Fruit fly (Drosophila melanogaster) whole organism, embryonic: ENCODE results near the gene TbCMF46.
A peak's percentile ranks its signal among the peaks of the same experiment; 100 is the strongest.

Experiments used
- ATbp ChIP-seq: fragments of 200-800 bp; sonication (Bioruptor generic); optimal IDR thresholded peaks from 2 replicates; lab custom pipeline; 2017; ENCODE audit warnings: missing biosample characterization, mild to moderate bottlenecking, missing genetic modification characterization, missing genetic modification reagents
- Awh ChIP-seq: fragments of 200-800 bp; sonication (Bioruptor generic); IDR thresholded peaks from 2 replicates; pipeline ENCODE4, ENCODE4 v1.3.6; 2022; ENCODE audit warnings: missing biosample characterization, missing genetic modification characterization
- CG10147 ChIP-seq: fragments of 200-800 bp; sonication (Bioruptor generic); optimal IDR thresholded peaks from 2 replicates; lab custom pipeline; 2019; ENCODE audit warnings: missing biosample characterization, mild to moderate bottlenecking, missing genetic modification characterization, moderate library complexity
- CG10543 ChIP-seq: fragments of 200-800 bp; sonication (Bioruptor generic); optimal IDR thresholded peaks from 3 replicates; lab custom pipeline; 2017; ENCODE audit warnings: missing biosample characterization, mild to moderate bottlenecking, missing genetic modification characterization, moderate library complexity
- CG10959 ChIP-seq: fragments of 200-800 bp; sonication (Bioruptor generic); IDR thresholded peaks from 2 replicates; pipeline ENCODE4 v1.3.6; 2022; ENCODE audit warnings: missing biosample characterization, missing genetic modification characterization
- CG11398 ChIP-seq: fragments of 200-800 bp; sonication (Bioruptor generic); optimal IDR thresholded peaks from 2 replicates; lab custom pipeline; 2016; ENCODE audit warnings: missing biosample characterization, missing genetic modification characterization
- CG12104 ChIP-seq: fragments of 200-800 bp; sonication (Bioruptor generic); optimal IDR thresholded peaks from 3 replicates; lab custom pipeline; 2016; ENCODE audit warnings: missing biosample characterization, missing genetic modification characterization
- CG12219 ChIP-seq: fragments of 200-800 bp; sonication (Bioruptor generic); optimal IDR thresholded peaks from 3 replicates; lab custom pipeline; 2018; ENCODE audit warnings: missing biosample characterization, mild to moderate bottlenecking, missing genetic modification characterization
- CG12942 ChIP-seq: fragments of 200-800 bp; sonication (Bioruptor generic); optimal IDR thresholded peaks from 3 replicates; lab custom pipeline; 2016; ENCODE audit warnings: missing biosample characterization, missing genetic modification characterization
- CG13287 ChIP-seq: fragments of 200-800 bp; sonication (Bioruptor generic); IDR thresholded peaks from 2 replicates; pipeline ENCODE4 v1.3.6; 2022; ENCODE audit warnings: missing biosample characterization, missing genetic modification characterization; ENCODE audit not compliant: partially characterized antibody
- CG13775 ChIP-seq: fragments of 200-800 bp; sonication (Bioruptor generic); optimal IDR thresholded peaks from 3 replicates; lab custom pipeline; 2017; ENCODE audit warnings: missing biosample characterization, mild to moderate bottlenecking, missing genetic modification characterization
- CG13894 ChIP-seq: fragments of 200-800 bp; sonication (Bioruptor generic); optimal IDR thresholded peaks from 3 replicates; lab custom pipeline; 2018; ENCODE audit warnings: missing biosample characterization, mild to moderate bottlenecking, missing genetic modification characterization, moderate library complexity
- CG15073 ChIP-seq: fragments of 200-800 bp; sonication (Bioruptor generic); optimal IDR thresholded peaks from 2 replicates; lab custom pipeline; 2016; ENCODE audit warnings: missing biosample characterization, missing genetic modification characterization
- CG17568 ChIP-seq: fragments of 200-800 bp; sonication (Bioruptor generic); optimal IDR thresholded peaks from 2 replicates; lab custom pipeline; 2018; ENCODE audit warnings: missing biosample characterization, mild to moderate bottlenecking, missing genetic modification characterization, moderate library complexity
- CG17612 ChIP-seq: fragments of 200-800 bp; sonication (Bioruptor generic); IDR thresholded peaks from 2 replicates; pipeline ENCODE4 v1.3.6; 2022; ENCODE audit warnings: missing biosample characterization, missing genetic modification characterization
- CG17829 ChIP-seq: fragments of 200-800 bp; optimal IDR thresholded peaks from 2 replicates; lab custom pipeline; 2019; ENCODE audit warnings: missing biosample characterization, mild to moderate bottlenecking, missing genetic modification characterization, moderate library complexity
- CG18599 ChIP-seq: fragments of 200-800 bp; sonication (Bioruptor generic); optimal IDR thresholded peaks from 3 replicates; lab custom pipeline; 2017; ENCODE audit warnings: missing biosample characterization, missing genetic modification characterization, mild to moderate bottlenecking, moderate library complexity, missing genetic modification reagents
- CG30431 ChIP-seq: fragments of 200-800 bp; sonication (Bioruptor generic); optimal IDR thresholded peaks from 2 replicates; lab custom pipeline; 2017; ENCODE audit warnings: missing biosample characterization, missing genetic modification characterization
- CG31441 ChIP-seq: fragments of 200-800 bp; sonication (Bioruptor generic); IDR thresholded peaks from 2 replicates; pipeline ENCODE4 v1.3.6; 2022; ENCODE audit warnings: missing biosample characterization, missing genetic modification characterization
- CG4282 ChIP-seq: fragments of 200-800 bp; sonication (Bioruptor generic); optimal IDR thresholded peaks from 2 replicates; lab custom pipeline; 2016; ENCODE audit warnings: missing biosample characterization, missing genetic modification characterization
- CG4424 ChIP-seq: fragments of 200-800 bp; sonication (Bioruptor generic); optimal IDR thresholded peaks from 3 replicates; lab custom pipeline; 2016; ENCODE audit warnings: missing biosample characterization, missing genetic modification characterization
- CG4854 ChIP-seq: fragments of 200-800 bp; sonication (Bioruptor generic); optimal IDR thresholded peaks from 2 replicates; lab custom pipeline; 2016; ENCODE audit warnings: missing biosample characterization, missing genetic modification characterization, inconsistent platforms
- CG6254 ChIP-seq: fragments of 200-800 bp; sonication (Bioruptor generic); optimal IDR thresholded peaks from 3 replicates; lab custom pipeline; 2017; ENCODE audit warnings: mild to moderate bottlenecking, missing biosample characterization, missing genetic modification reagents, missing genetic modification characterization
- CG6272 ChIP-seq: fragments of 200-800 bp; sonication (Bioruptor generic); IDR thresholded peaks from 2 replicates; pipeline ENCODE4 v1.3.6; 2022; ENCODE audit warnings: missing biosample characterization, missing genetic modification characterization
- CG6654 ChIP-seq: fragments of 200-800 bp; sonication (Bioruptor generic); optimal IDR thresholded peaks from 2 replicates; lab custom pipeline; 2017; ENCODE audit warnings: missing biosample characterization, mild to moderate bottlenecking, missing genetic modification characterization
- CG6683 ChIP-seq: fragments of 200-800 bp; sonication (Bioruptor generic); optimal IDR thresholded peaks from 2 replicates; lab custom pipeline; 2017; ENCODE audit warnings: missing biosample characterization, mild to moderate bottlenecking, missing genetic modification characterization, missing genetic modification reagents
- CG8281 ChIP-seq: fragments of 200-800 bp; sonication (Bioruptor generic); optimal IDR thresholded peaks from 2 replicates; lab custom pipeline; 2018; ENCODE audit warnings: missing biosample characterization, mild to moderate bottlenecking, missing genetic modification characterization, moderate library complexity
- D ChIP-seq, 2 experiments: fragments of 200-800 bp in 1 of 2; fragments of >200 bp in 1 of 2; sonication (Bioruptor generic) in 1 of 2; optimal IDR thresholded peaks; 2 replicates in 1 of 2; 3 replicates in 1 of 2; lab custom pipeline; 2017; ENCODE audit warnings: mild to moderate bottlenecking in 1 of 2, missing biosample characterization in 1 of 2, missing genetic modification characterization in 1 of 2, missing genetic modification reagents in 1 of 2
- E2f2 ChIP-seq: fragments of 200-800 bp; sonication (Bioruptor generic); IDR thresholded peaks from 2 replicates; pipeline ENCODE4 v1.3.6; 2022; ENCODE audit warnings: missing biosample characterization, missing genetic modification characterization
- GATAe ChIP-seq: fragments of 200-800 bp; sonication (Bioruptor generic); conservative IDR thresholded peaks from 2 replicates; pipeline ENCODE4 v1.3.6; 2022; ENCODE audit warnings: missing biosample characterization, missing genetic modification characterization
- Hey ChIP-seq: fragments of 200-800 bp; sonication (Bioruptor generic); optimal IDR thresholded peaks from 3 replicates; lab custom pipeline; 2018; ENCODE audit warnings: missing biosample characterization, mild to moderate bottlenecking, missing genetic modification characterization
- Hr78 ChIP-seq, 2 experiments: fragments of 200-800 bp in 1 of 2; fragments of >200 bp in 1 of 2; sonication (Bioruptor generic) in 1 of 2; optimal IDR thresholded peaks; 2 replicates each; lab custom pipeline; 2017 to 2019; ENCODE audit warnings: missing biosample characterization in 2 of 2, missing genetic modification characterization in 2 of 2, mild to moderate bottlenecking in 1 of 2, moderate library complexity in 1 of 2
- Myb ChIP-seq: fragments of 200-800 bp; sonication (Bioruptor generic); optimal IDR thresholded peaks from 2 replicates; lab custom pipeline; 2016; ENCODE audit warnings: missing biosample characterization, missing genetic modification characterization
- Rx ChIP-seq: fragments of 200-800 bp; sonication (Bioruptor generic); IDR thresholded peaks from 2 replicates; pipeline ENCODE4 v1.3.6; 2022; ENCODE audit warnings: missing biosample characterization, missing genetic modification characterization
- Six4 ChIP-seq: fragments of 200-800 bp; sonication (Bioruptor generic); optimal IDR thresholded peaks from 2 replicates; lab custom pipeline; 2016; ENCODE audit warnings: missing biosample characterization, missing genetic modification characterization
- chn ChIP-seq: fragments of 200-800 bp; sonication (Bioruptor generic); optimal IDR thresholded peaks from 2 replicates; lab custom pipeline; 2016; ENCODE audit warnings: missing biosample characterization, missing genetic modification characterization
- corto ChIP-seq: fragments of 200-800 bp; sonication (Bioruptor generic); optimal IDR thresholded peaks from 2 replicates; lab custom pipeline; 2016; ENCODE audit warnings: missing biosample characterization, mild to moderate bottlenecking, missing genetic modification characterization, moderate library complexity
- dati ChIP-seq: fragments of 200-800 bp; sonication (Bioruptor generic); IDR thresholded peaks from 2 replicates; pipeline ENCODE4 v1.3.6; 2022; ENCODE audit warnings: missing biosample characterization, missing genetic modification characterization
- ftz-f1 ChIP-seq: fragments of 200-800 bp; sonication (Bioruptor generic); optimal IDR thresholded peaks from 2 replicates; lab custom pipeline; 2016; ENCODE audit warnings: missing biosample characterization, missing genetic modification characterization
- gsb ChIP-seq: fragments of 200-800 bp; sonication (Bioruptor generic); IDR thresholded peaks from 2 replicates; pipeline ENCODE4 v1.3.6; 2022; ENCODE audit warnings: missing biosample characterization, missing genetic modification characterization
- gsb-n ChIP-seq: fragments of 200-800 bp; sonication (Bioruptor generic); optimal IDR thresholded peaks from 3 replicates; lab custom pipeline; 2018; ENCODE audit warnings: missing biosample characterization, mild to moderate bottlenecking, missing genetic modification characterization
- knrl ChIP-seq: fragments of 200-800 bp; sonication (Bioruptor generic); IDR thresholded peaks from 3 replicates; pipeline ENCODE4 v1.3.6; 2022; ENCODE audit warnings: missing biosample characterization, missing genetic modification characterization; ENCODE audit not compliant: partially characterized antibody
- lab ChIP-seq: fragments of 200-800 bp; sonication (Bioruptor generic); optimal IDR thresholded peaks from 3 replicates; lab custom pipeline; 2017; ENCODE audit warnings: missing biosample characterization, missing genetic modification characterization, mild to moderate bottlenecking, moderate library complexity, missing genetic modification reagents
- lov ChIP-seq, 2 experiments: fragments of 200-800 bp in 1 of 2; fragments of >200 bp in 1 of 2; sonication (Bioruptor generic) in 1 of 2; IDR thresholded peaks in 1 of 2; optimal IDR thresholded peaks in 1 of 2; 2 replicates in 1 of 2; 3 replicates in 1 of 2; pipeline versions ENCODE4 v1.3.6 to Lab custom; 2017 to 2022; ENCODE audit warnings: missing biosample characterization in 1 of 2, missing genetic modification characterization in 1 of 2
- mam ChIP-seq: fragments of 200-800 bp; sonication (Bioruptor generic); optimal IDR thresholded peaks from 3 replicates; lab custom pipeline; 2016; ENCODE audit warnings: missing biosample characterization, missing genetic modification characterization
- pb ChIP-seq: fragments of 200-800 bp; sonication (Bioruptor generic); optimal IDR thresholded peaks from 3 replicates; lab custom pipeline; 2016; ENCODE audit warnings: missing biosample characterization, missing genetic modification characterization
- slou ChIP-seq: fragments of 200-800 bp; sonication (Bioruptor generic); optimal IDR thresholded peaks from 3 replicates; lab custom pipeline; 2016; ENCODE audit warnings: missing biosample characterization, missing genetic modification characterization
- ssp ChIP-seq: fragments of 200-800 bp; sonication (Bioruptor generic); IDR thresholded peaks from 2 replicates; pipeline ENCODE4 v1.3.6; 2022; ENCODE audit warnings: missing biosample characterization, missing genetic modification characterization
- stwl ChIP-seq: fragments of 200-800 bp; sonication (Bioruptor generic); optimal IDR thresholded peaks from 3 replicates; lab custom pipeline; 2018; ENCODE audit warnings: missing biosample characterization, mild to moderate bottlenecking, missing genetic modification characterization, moderate library complexity
- tx ChIP-seq: fragments of 200-800 bp; sonication (Bioruptor generic); optimal IDR thresholded peaks from 2 replicates; lab custom pipeline; 2016; ENCODE audit warnings: missing biosample characterization, missing genetic modification characterization

The TbCMF46 gene

DNA sequence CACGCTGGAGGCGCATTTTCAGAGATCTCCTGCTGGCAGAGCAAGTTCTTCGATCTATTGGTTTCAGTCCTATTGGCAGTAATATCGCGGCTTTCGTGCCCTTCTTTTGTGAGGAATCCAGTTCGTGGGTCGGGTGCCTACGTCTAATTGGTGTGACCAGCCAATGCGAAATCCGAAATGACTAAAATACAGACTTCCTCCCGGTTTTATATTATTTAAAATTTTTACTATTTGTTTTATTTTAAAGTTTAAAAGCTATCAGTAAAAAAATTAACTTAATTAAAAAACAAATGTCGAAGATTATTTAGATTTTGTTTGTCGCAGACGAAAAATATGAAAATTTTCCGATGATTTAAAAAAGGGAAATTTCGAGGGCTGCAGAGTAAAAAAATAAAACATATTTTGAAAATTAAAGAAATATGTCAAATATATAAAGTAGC lies 39.0 kb upstream of the TbCMF46 start, which contains the start of gene CG5850 (continued):
- TF ChIP-seq knrl (no peak), CG17829 (peak; percentile 33), CG12942 (no peak), E2f2 (GFP tag; lab: Robert Waterston, UW) (peak; percentile 65), stwl (tag; lab: Kevin White, UChicago) (peak; percentile 34), pb (GFP tag; lab: Kevin White, UChicago) (no peak), CG6254 (GFP tag; lab: Kevin White, UChicago) (no peak), CG17568 (GFP tag; lab: Kevin White, UChicago) (no peak), Six4 (no peak), gsb (GFP tag; lab: Robert Waterston, UW) (no peak), Myb (GFP tag; lab: Kevin White, UChicago) (no peak), Awh (GFP tag; lab: Robert Waterston, UW) (no peak), ssp (GFP tag; lab: Robert Waterston, UW) (no peak), chn (GFP tag; lab: Kevin White, UChicago) (no peak), Hr78 (GFP tag; optimal IDR thresholded peaks at IDR 0.05; lab: Kevin White, UChicago) (no peak), CG4282 (GFP tag; lab: Kevin White, UChicago) (no peak), CG10543 (GFP tag; lab: Kevin White, UChicago) (no peak), CG4424 (GFP tag; lab: Kevin White, UChicago) (peak; percentile 20), CG13775 (GFP tag; lab: Kevin White, UChicago) (no peak), CG30431 (GFP tag; lab: Kevin White, UChicago) (no peak), lov (optimal IDR thresholded peaks at IDR 0.05; lab: Kevin White, UChicago) (no peak), lov (GFP tag; IDR thresholded peaks at IDR 0.05; lab: Robert Waterston, UW) (no peak), CG12104 (no peak), GATAe (GFP tag; lab: Robert Waterston, UW) (no peak), CG17612 (GFP tag; lab: Robert Waterston, UW) (no peak), corto (GFP tag; lab: Kevin White, UChicago) (no peak), CG18599 (GFP tag; lab: Kevin White, UChicago) (no peak), Hey (tag; lab: Kevin White, UChicago) (no peak), CG11398 (GFP tag; lab: Kevin White, UChicago) (no peak), CG10147 (peak; percentile 15), CG15073 (GFP tag; lab: Kevin White, UChicago) (no peak), CG4854 (no peak), CG6272 (no peak), CG6683 (GFP tag; lab: Kevin White, UChicago) (no peak), ftz-f1 (GFP tag; lab: Kevin White, UChicago) (no peak), D (optimal IDR thresholded peaks at IDR 0.05; lab: Kevin White, UChicago) (no peak), D (GFP tag; optimal IDR thresholded peaks at IDR 0.05; lab: Kevin White, UChicago) (no peak), ATbp (no peak), CG6654 (GFP tag; lab: Kevin White, UChicago) (no peak), CG13287 (GFP tag; lab: Robert Waterston, UW) (peak; percentile 45), CG13894 (tag; lab: Kevin White, UChicago) (no peak), mam (GFP tag; lab: Kevin White, UChicago) (no peak), dati (GFP tag; lab: Robert Waterston, UW) (no peak), Rx (GFP tag; lab: Robert Waterston, UW) (no peak), CG12219 (no peak), lab (GFP tag; lab: Kevin White, UChicago) (peak; percentile 17), tx (GFP tag; lab: Kevin White, UChicago) (no peak), gsb-n (tag; lab: Kevin White, UChicago) (no peak), CG10959 (no peak), slou (GFP tag; lab: Kevin White, UChicago) (no peak), CG31441 (GFP tag; lab: Robert Waterston, UW) (peak; percentile 59), CG8281 (tag; lab: Kevin White, UChicago) (no peak)
